Worm (Caenorhabditis elegans) whole organism, mixed stage, embryonic: Measurements from ENCODE around the gene pcdr-1.

Source experiments
- blmp-1 ChIP-seq: fragments of 150-350 bp; optimal IDR thresholded peaks from 2 replicates; lab custom pipeline; 2014; ENCODE audit warnings: missing biosample characterization, missing genetic modification characterization
- lsy-2 ChIP-seq: fragments of 150-350 bp; optimal IDR thresholded peaks from 2 replicates; lab custom pipeline; 2014; ENCODE audit warnings: missing biosample characterization, missing genetic modification characterization
- nhr-2 ChIP-seq: fragments of 150-350 bp; optimal IDR thresholded peaks from 2 replicates; lab custom pipeline; 2014; ENCODE audit warnings: missing biosample characterization, missing genetic modification characterization
- nhr-237 ChIP-seq: fragments of 150-350 bp; optimal IDR thresholded peaks from 2 replicates; lab custom pipeline; 2014; ENCODE audit warnings: missing biosample characterization, missing genetic modification characterization
- nhr-28 ChIP-seq: fragments of 150-350 bp; optimal IDR thresholded peaks from 2 replicates; lab custom pipeline; 2014; ENCODE audit warnings: missing biosample characterization, missing genetic modification characterization
- pha-4 ChIP-seq: fragments of 150-350 bp; optimal IDR thresholded peaks from 2 replicates; lab custom pipeline; 2018; ENCODE audit warnings: missing biosample characterization, missing genetic modification reagents, missing genetic modification characterization
- sem-2 ChIP-seq: fragments of 200-800 bp; sonication (Bioruptor generic); optimal IDR thresholded peaks from 2 replicates; lab custom pipeline; 2018; ENCODE audit warnings: mild to moderate bottlenecking, missing genetic modification characterization, missing compliant biosample characterization
- unc-120 ChIP-seq: sonication (generic microtip); optimal IDR thresholded peaks from 2 replicates; lab custom pipeline; 2017; ENCODE audit warnings: missing genetic modification characterization, missing compliant biosample characterization; ENCODE audit not compliant: poor library complexity, severe bottlenecking
- unc-39 ChIP-seq: fragments of 150-350 bp; optimal IDR thresholded peaks from 2 replicates; lab custom pipeline; 2014; ENCODE audit warnings: missing biosample characterization, missing genetic modification characterization
- unc-62 ChIP-seq: fragments of 150-350 bp; optimal IDR thresholded peaks from 2 replicates; lab custom pipeline; 2014; ENCODE audit warnings: missing biosample characterization, missing genetic modification reagents, missing genetic modification characterization
- ztf-11 ChIP-seq: fragments of 150-350 bp; optimal IDR thresholded peaks from 2 replicates; lab custom pipeline; 2014; ENCODE audit warnings: missing biosample characterization, missing genetic modification characterization

DNA sequence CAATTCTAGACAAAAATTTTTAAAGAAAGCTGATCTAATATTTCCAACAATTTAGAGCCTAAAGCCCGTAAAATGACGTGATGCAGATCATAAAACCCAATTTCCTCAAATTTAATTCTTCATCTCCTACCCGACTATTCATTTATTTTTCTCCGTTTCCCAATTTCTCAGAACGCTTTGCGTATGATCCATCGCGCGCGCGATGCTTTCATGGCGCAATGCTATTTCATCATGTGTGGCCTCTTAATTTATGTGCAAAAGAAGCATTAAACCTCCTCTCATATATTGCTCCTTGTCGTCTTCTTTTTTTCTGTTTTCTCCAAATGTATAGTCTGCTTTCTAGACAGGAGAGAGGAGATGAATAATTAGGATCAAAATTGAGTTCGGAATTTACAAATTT is 2.1 kb downstream of the pcdr-1 start:
- TF ChIP-seq unc-62 (GFP tag; lab: Kevin White, UChicago) (no peak), nhr-2 (tag; lab: Kevin White, UChicago) (no peak), pha-4 (tag; lab: Kevin White, UChicago) (no peak), lsy-2 (no peak), unc-39 (no peak), ztf-11 (tag; lab: Kevin White, UChicago) (no peak), nhr-237 (tag; lab: Kevin White, UChicago) (no peak), unc-120 (tag; lab: Kevin White, UChicago) (no peak), sem-2 (GFP tag; lab: Kevin White, UChicago) (no peak), nhr-28 (tag; lab: Kevin White, UChicago) (no peak), blmp-1 (no peak)
